Worm (Caenorhabditis elegans) whole organism, mixed stage, embryonic: ENCODE measurements around the gene Y62H9A.15.
A peak's percentile ranks its signal among the peaks of the same experiment; 100 is the strongest.

Experiments used
- M03D4.4 ChIP-seq: sonication (generic microtip); optimal IDR thresholded peaks from 2 replicates; lab custom pipeline; 2017; ENCODE audit warnings: mild to moderate bottlenecking, missing genetic modification characterization, missing compliant biosample characterization
- elt-1 ChIP-seq: sonication (generic microtip); optimal IDR thresholded peaks from 2 replicates; lab custom pipeline; 2017; ENCODE audit warnings: missing genetic modification characterization, mild to moderate bottlenecking, missing compliant biosample characterization, antibody characterized with exemption, moderate library complexity, borderline replicate concordance; ENCODE audit not compliant: insufficient read depth
- flh-1 ChIP-seq: fragments of 200-800 bp; sonication (Bioruptor generic); optimal IDR thresholded peaks from 2 replicates; lab custom pipeline; 2018; ENCODE audit warnings: mild to moderate bottlenecking, missing genetic modification characterization, moderate library complexity, missing compliant biosample characterization
- nhr-28 ChIP-seq: fragments of 150-350 bp; optimal IDR thresholded peaks from 2 replicates; lab custom pipeline; 2014; ENCODE audit warnings: missing biosample characterization, missing genetic modification characterization
- nhr-76 ChIP-seq: sonication (generic microtip); optimal IDR thresholded peaks from 2 replicates; lab custom pipeline; 2017; ENCODE audit warnings: missing biosample characterization, missing genetic modification characterization
- snpc-4 ChIP-seq: fragments of 150-350 bp; optimal IDR thresholded peaks from 2 replicates; lab custom pipeline; 2014; ENCODE audit warnings: missing biosample characterization, missing genetic modification characterization
- sptf-1 ChIP-seq: sonication (generic microtip); optimal IDR thresholded peaks from 2 replicates; lab custom pipeline; 2017; ENCODE audit warnings: mild to moderate bottlenecking, missing genetic modification characterization, moderate library complexity, missing compliant biosample characterization
- unc-62 ChIP-seq: fragments of 150-350 bp; optimal IDR thresholded peaks from 2 replicates; lab custom pipeline; 2014; ENCODE audit warnings: missing biosample characterization, missing genetic modification reagents, missing genetic modification characterization

DNA sequence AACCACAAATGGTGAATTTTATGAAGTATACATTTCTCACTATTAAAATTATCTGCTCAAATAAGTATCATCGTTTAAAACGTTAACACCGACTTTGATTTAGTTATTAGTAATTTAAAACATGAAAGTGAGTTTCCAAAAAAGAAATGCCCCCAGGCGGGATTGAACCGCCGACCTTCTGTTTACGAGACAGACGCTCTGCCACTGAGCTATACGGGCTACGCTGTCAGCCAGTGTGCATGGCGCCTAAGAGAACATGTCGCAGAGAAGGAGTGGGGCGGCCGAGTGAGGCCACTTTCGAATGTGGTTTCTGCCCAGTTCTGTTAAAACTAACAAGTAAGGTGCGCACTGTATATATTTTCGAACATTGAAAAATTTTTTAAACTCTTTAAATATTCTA is 25.0 kb upstream of the Y62H9A.15 start:
- TF ChIP-seq snpc-4 (no peak), elt-1 (tag; lab: Kevin White, UChicago) (no peak), M03D4.4 (tag; lab: Kevin White, UChicago) (peak; percentile 80), unc-62 (GFP tag; lab: Kevin White, UChicago) (no peak), flh-1 (GFP tag; lab: Kevin White, UChicago) (no peak), nhr-28 (tag; lab: Kevin White, UChicago) (no peak), sptf-1 (peak; percentile 87), nhr-76 (tag; lab: Kevin White, UChicago) (no peak)
